Fruit fly (Drosophila melanogaster) whole organism, adult: Measurements from ENCODE around the gene CG13047.

ENCODE experiments used
- CG11617 ChIP-seq: fragments of 200-800 bp; sonication (Bioruptor generic); optimal IDR thresholded peaks from 2 replicates; lab custom pipeline; 2017; ENCODE audit warnings: mild to moderate bottlenecking, missing biosample characterization, missing genetic modification reagents, missing genetic modification characterization
- CG12768 ChIP-seq: fragments of 200-800 bp; sonication (Bioruptor generic); optimal IDR thresholded peaks from 2 replicates; lab custom pipeline; 2017; ENCODE audit warnings: missing biosample characterization, missing genetic modification characterization, mild to moderate bottlenecking, moderate library complexity, missing genetic modification reagents
- CG14711 ChIP-seq: fragments of 200-800 bp; sonication (Bioruptor generic); optimal IDR thresholded peaks from 2 replicates; lab custom pipeline; 2018; ENCODE audit warnings: missing biosample characterization, mild to moderate bottlenecking, missing genetic modification characterization, moderate library complexity
- CG1620 ChIP-seq: fragments of 200-800 bp; sonication (Bioruptor generic); optimal IDR thresholded peaks from 2 replicates; lab custom pipeline; 2016; ENCODE audit warnings: missing biosample characterization, missing genetic modification characterization
- CG33017 ChIP-seq: fragments of 200-800 bp; sonication (Bioruptor generic); optimal IDR thresholded peaks from 2 replicates; lab custom pipeline; 2018; ENCODE audit warnings: missing biosample characterization, mild to moderate bottlenecking, missing genetic modification characterization, moderate library complexity
- CG5204 ChIP-seq: fragments of 200-800 bp; sonication (Bioruptor generic); optimal IDR thresholded peaks from 2 replicates; lab custom pipeline; 2016; ENCODE audit warnings: missing biosample characterization, missing genetic modification characterization
- CG7045 ChIP-seq: fragments of 200-800 bp; sonication (Bioruptor generic); optimal IDR thresholded peaks from 2 replicates; lab custom pipeline; 2017; ENCODE audit warnings: missing biosample characterization, mild to moderate bottlenecking, missing genetic modification characterization
- CG7101 ChIP-seq: fragments of 200-800 bp; sonication (Bioruptor generic); optimal IDR thresholded peaks from 2 replicates; lab custom pipeline; 2018; ENCODE audit warnings: missing biosample characterization, mild to moderate bottlenecking, missing genetic modification characterization, moderate library complexity
- Clk ChIP-seq: fragments of 200-800 bp; sonication (Bioruptor generic); optimal IDR thresholded peaks from 2 replicates; lab custom pipeline; 2017; ENCODE audit warnings: missing biosample characterization, missing genetic modification characterization
- Crg-1 ChIP-seq: fragments of 200-800 bp; sonication (Bioruptor generic); optimal IDR thresholded peaks from 2 replicates; lab custom pipeline; 2016; ENCODE audit warnings: missing biosample characterization, missing genetic modification characterization
- Hr96 ChIP-seq: fragments of 200-800 bp; sonication (Bioruptor generic); optimal IDR thresholded peaks from 2 replicates; lab custom pipeline; 2016; ENCODE audit warnings: missing biosample characterization, missing genetic modification characterization
- Mnt ChIP-seq: fragments of 200-800 bp; sonication (Bioruptor generic); optimal IDR thresholded peaks from 2 replicates; lab custom pipeline; 2016; ENCODE audit warnings: missing biosample characterization, mild to moderate bottlenecking, missing genetic modification characterization
- bab1 ChIP-seq: fragments of 200-800 bp; sonication (Bioruptor generic); optimal IDR thresholded peaks from 3 replicates; lab custom pipeline; 2019; ENCODE audit warnings: missing biosample characterization, mild to moderate bottlenecking, missing genetic modification characterization, moderate library complexity
- cic ChIP-seq: fragments of 200-800 bp; sonication (Bioruptor generic); optimal IDR thresholded peaks from 2 replicates; lab custom pipeline; 2017; ENCODE audit warnings: missing biosample characterization, mild to moderate bottlenecking, missing genetic modification characterization, moderate library complexity
- cnc ChIP-seq, 2 experiments: fragments of >200 bp; optimal IDR thresholded peaks; 2 replicates each; lab custom pipeline; 2017
- kay ChIP-seq: fragments of 200-800 bp; sonication (Bioruptor generic); peaks from one replicate; lab custom pipeline; 2016; ENCODE audit warnings: missing biosample characterization, missing genetic modification characterization, borderline replicate concordance
- ovo ChIP-seq: fragments of 200-800 bp; sonication (Bioruptor generic); optimal IDR thresholded peaks from 2 replicates; lab custom pipeline; 2016; ENCODE audit warnings: missing biosample characterization, missing genetic modification characterization
- pad ChIP-seq: fragments of 200-800 bp; sonication (Bioruptor generic); optimal IDR thresholded peaks from 3 replicates; lab custom pipeline; 2017; ENCODE audit warnings: missing biosample characterization, missing genetic modification characterization, mild to moderate bottlenecking, moderate library complexity, missing genetic modification reagents
- tj ChIP-seq: fragments of 200-800 bp; sonication (Bioruptor generic); optimal IDR thresholded peaks from 3 replicates; lab custom pipeline; 2017; ENCODE audit warnings: missing biosample characterization, mild to moderate bottlenecking, missing genetic modification characterization, moderate library complexity
- toe ChIP-seq: fragments of 200-800 bp; sonication (Bioruptor generic); optimal IDR thresholded peaks from 2 replicates; lab custom pipeline; 2016; ENCODE audit warnings: missing biosample characterization, missing genetic modification characterization

CG13047 gene

DNA sequence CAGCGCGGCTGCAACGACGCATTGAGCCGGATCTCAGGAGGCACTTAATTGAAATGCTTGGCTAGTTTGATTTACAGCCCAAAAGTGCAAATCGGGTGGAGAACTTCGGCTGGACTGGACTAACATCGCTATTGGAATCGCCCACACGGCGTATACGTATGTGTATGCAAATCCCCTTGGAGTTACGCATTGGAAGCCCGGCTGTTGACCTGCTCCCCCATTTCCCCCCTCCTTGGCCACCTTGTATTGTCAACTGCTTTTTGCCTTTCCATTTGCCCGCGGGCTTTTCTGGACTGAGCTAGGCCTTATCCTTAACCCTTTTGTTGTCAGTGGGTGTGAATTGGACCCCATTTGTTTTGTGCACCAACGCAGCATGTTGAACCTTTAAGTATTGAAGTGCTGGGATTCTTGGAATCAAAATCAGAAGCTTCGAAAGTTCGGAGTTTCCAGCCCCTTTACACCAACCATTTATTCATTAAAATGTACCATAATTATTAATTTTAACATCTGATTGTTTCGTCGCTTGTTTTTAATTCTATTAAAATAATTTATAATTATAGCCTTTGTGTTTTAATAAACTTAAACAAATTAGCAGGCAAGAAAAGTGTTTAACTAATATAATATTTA, 9.7 kb downstream of the CG13047 start:
- TF ChIP-seq tj (GFP tag; lab: Kevin White, UChicago) (no peak), CG33017 (tag; lab: Kevin White, UChicago) (no peak), CG11617 (GFP tag; lab: Kevin White, UChicago) (no peak), CG12768 (GFP tag; lab: Kevin White, UChicago) (no peak)

DNA sequence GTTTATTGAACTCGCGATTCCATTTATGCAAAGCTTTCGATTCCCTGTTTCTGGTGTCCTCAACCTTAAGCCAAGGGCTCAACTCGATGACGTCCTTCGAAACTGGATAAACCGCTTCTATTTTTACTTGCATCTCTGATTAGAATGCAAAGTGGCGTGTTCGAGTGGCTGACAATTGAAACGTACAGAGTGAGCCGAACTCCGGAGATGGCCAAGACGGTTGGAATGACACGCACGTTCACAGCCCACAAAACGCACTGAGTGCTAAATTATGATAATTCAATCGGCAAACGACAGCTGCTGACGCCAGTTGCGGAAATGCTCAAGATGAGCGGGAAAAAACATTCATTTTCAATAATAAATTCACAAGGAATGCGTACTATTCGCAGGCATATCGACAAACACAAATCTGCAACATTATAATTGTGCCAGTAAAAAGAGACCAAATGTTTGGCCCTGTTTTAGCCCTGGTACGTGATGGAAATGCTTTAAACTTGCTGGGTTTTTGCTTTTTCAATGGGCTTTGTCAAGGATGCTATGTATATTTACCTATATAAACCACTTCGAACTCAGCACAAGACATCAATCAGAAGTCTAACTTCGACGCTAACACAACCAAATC, 12.7 kb downstream of the CG13047 start, which contains the start of gene CG13066:
TSS of gene CG13066 (plus strand) at position 572 of the 622 bp plus-strand sequence.
- no peak for TF ChIP-seq Mnt (GFP tag; lab: Kevin White, UChicago)
- TF ChIP-seq kay (GFP tag; lab: Kevin White, UChicago), result no peak

DNA sequence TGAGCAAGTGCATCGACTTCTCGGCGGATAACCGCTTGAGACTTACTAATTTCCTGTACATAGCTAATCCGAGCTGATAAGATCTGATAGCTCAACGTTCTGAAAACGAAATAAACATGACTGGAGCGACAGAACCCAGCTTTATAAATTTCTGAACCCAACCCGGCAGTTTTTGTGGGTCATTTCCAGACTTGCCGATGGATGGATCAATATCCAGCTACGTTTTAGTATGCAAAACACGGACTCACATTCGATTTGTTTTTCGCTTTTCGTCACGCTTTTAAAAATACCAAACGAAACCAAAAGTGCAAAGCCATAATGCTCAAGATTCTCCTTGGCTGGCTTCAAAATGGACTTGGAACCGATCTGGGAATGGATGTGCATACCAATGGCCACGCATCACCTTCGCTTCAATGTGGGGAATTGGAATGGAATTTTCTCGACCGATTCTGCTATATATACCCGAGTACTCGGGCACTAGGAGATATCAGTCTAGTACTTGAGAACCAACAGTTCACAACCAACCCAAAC, 14.3 kb downstream of the CG13047 start, which contains the start of the genes CG34248 and CG13067:
TSS of gene CG34248 (minus strand) at position 101 of the 531 bp plus-strand sequence.
TSS of gene CG13067 (plus strand) at position 481 of the 531 bp plus-strand sequence.
- TF ChIP-seq Clk, result no peak
- no peak for TF ChIP-seq cnc (optimal IDR thresholded peaks at IDR 0.05; lab: Kevin White, UChicago)
- no peak for TF ChIP-seq CG1620
- TF ChIP-seq bab1, result no peak
- TF ChIP-seq CG5204 (GFP tag; lab: Kevin White, UChicago), result no peak
- no peak for TF ChIP-seq CG14711 (tag; lab: Kevin White, UChicago)
- TF ChIP-seq CG7101 (tag; lab: Kevin White, UChicago), result no peak
- no peak for TF ChIP-seq kay (GFP tag; lab: Kevin White, UChicago)
- TF ChIP-seq cic (GFP tag; lab: Kevin White, UChicago), result no peak

DNA sequence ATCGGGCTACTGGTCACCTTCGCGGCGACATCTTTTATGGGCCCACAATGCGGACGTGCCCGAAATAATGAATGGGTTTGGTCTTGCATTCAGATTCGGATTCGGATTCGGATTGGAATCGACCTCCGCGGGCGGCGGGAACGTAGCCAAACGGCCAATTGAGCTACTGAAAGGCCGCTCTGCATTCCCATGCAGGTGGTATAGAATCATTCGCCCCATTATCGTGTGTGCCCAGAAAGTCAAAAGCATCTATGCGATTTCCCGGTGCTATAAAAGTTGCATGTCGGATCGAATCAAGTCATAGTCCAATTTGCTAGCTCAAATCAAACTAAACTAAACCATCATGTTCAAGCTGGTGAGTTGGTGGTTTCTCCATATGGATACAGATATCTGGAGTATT, 16.1 kb downstream of the CG13047 start, which contains the start of gene CG13068:
TSS of gene CG13068 (plus strand) at position 301 of the 400 bp plus-strand sequence.
- TF ChIP-seq CG7045, result no peak
- no peak for TF ChIP-seq tj (GFP tag; lab: Kevin White, UChicago)
- TF ChIP-seq ovo (GFP tag; lab: Kevin White, UChicago), result no peak
- TF ChIP-seq CG12768 (GFP tag; lab: Kevin White, UChicago), result no peak
- TF ChIP-seq cnc (optimal IDR thresholded peaks at IDR 0.05; lab: Kevin White, UChicago), result no peak
- TF ChIP-seq Hr96 (GFP tag; lab: Kevin White, UChicago), result no peak
- no peak for TF ChIP-seq CG33017 (tag; lab: Kevin White, UChicago)
- TF ChIP-seq CG11617 (GFP tag; lab: Kevin White, UChicago), result no peak
- TF ChIP-seq CG14711 (tag; lab: Kevin White, UChicago), result no peak
- no peak for TF ChIP-seq Crg-1 (GFP tag; lab: Kevin White, UChicago)
- no peak for TF ChIP-seq cic (GFP tag; lab: Kevin White, UChicago)
- TF ChIP-seq pad (GFP tag; lab: Kevin White, UChicago), result no peak
- no peak for TF ChIP-seq kay (GFP tag; lab: Kevin White, UChicago)
- TF ChIP-seq CG7101 (tag; lab: Kevin White, UChicago), result no peak
- TF ChIP-seq bab1, result no peak
- TF ChIP-seq CG1620, result no peak
- TF ChIP-seq CG5204 (GFP tag; lab: Kevin White, UChicago), result no peak
- no peak for TF ChIP-seq Mnt (GFP tag; lab: Kevin White, UChicago)
- TF ChIP-seq toe (GFP tag; lab: Kevin White, UChicago), result no peak

DNA sequence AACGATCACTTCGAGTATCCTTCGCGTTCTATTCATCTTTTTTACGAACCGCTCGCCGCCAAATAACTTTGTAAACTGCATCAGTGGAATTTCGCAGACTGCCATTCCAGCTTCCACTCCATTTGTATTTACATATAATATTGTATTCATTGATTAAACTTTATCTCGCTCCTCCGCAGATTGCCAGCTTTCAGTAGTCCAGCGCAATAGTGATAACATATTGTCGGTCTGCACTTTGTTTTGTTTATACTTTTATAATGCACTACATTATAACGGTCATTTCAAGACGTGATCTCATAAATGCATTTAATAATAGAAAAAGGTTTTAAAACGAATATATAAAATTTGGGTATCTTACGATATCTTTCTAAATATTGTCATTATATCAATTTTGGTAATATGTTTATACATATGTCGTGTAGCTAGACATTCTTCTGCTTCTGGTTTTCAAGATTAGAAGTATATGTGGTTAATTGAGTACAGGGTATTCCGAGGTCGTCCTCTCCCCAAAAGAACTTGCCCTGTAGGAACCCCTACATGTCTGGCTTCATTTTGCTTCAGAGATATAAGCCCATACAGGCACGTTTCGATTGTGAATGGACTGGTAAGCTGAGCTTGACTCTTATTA, 17.0 kb downstream of the CG13047 start, which contains the start of gene CG4950:
TSS of gene CG4950 (minus strand) at position 51 of the 628 bp plus-strand sequence.
- TF ChIP-seq Mnt (GFP tag; lab: Kevin White, UChicago) (no peak), cic (GFP tag; lab: Kevin White, UChicago) (no peak), CG11617 (GFP tag; lab: Kevin White, UChicago) (no peak), CG14711 (tag; lab: Kevin White, UChicago) (no peak), toe (GFP tag; lab: Kevin White, UChicago) (no peak), ovo (GFP tag; lab: Kevin White, UChicago) (no peak), CG12768 (GFP tag; lab: Kevin White, UChicago) (no peak)

DNA sequence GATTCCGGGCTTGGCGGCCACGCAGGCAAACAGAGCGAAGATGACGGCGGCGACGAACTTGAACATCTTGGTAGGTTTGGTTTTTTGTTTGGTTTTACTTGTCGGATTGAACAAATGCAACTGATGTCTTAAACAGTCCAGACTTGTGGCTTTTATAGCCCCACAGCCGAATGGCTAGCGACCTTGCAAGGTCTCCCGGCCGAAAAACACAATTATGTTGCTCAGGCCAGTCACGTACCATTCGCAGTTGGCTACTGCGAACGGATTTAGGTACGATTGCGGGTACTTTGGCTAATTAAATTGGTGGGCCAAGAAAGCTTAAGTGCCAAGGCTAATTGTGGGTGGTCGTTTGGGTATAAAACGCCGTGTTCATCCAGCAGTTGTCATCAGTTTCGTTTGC, 20.2 kb downstream of the CG13047 start, which contains the start of the genes CG13051 and CG13069:
TSS of gene CG13051 (minus strand) at position 101 of the 400 bp plus-strand sequence.
TSS of gene CG13069 (plus strand) at position 386 of the 400 bp plus-strand sequence.
- no peak for TF ChIP-seq ovo (GFP tag; lab: Kevin White, UChicago)
- TF ChIP-seq Clk, result no peak
- TF ChIP-seq Hr96 (GFP tag; lab: Kevin White, UChicago), result no peak
